Fruit fly (Drosophila melanogaster) whole organism, embryonic: Measurements from ENCODE around the gene CG1440.

Experiments used
- Antp ChIP-seq: fragments of 200-800 bp; sonication (Bioruptor generic); optimal IDR thresholded peaks from 3 replicates; lab custom pipeline; 2016; ENCODE audit warnings: missing biosample characterization, missing genetic modification characterization
- Blimp-1 ChIP-seq: fragments of 200-800 bp; sonication (Bioruptor generic); optimal IDR thresholded peaks from 3 replicates; lab custom pipeline; 2018; ENCODE audit warnings: missing biosample characterization, missing genetic modification characterization, mild to moderate bottlenecking, moderate library complexity, missing genetic modification reagents
- CG11456 ChIP-seq: fragments of 200-800 bp; sonication (Bioruptor generic); IDR thresholded peaks from 3 replicates; pipeline ENCODE4 v1.3.6; 2022; ENCODE audit warnings: missing biosample characterization, missing genetic modification characterization
- CG15011 ChIP-seq: fragments of 200-800 bp; sonication (Bioruptor generic); optimal IDR thresholded peaks from 3 replicates; lab custom pipeline; 2018; ENCODE audit warnings: missing biosample characterization, mild to moderate bottlenecking, missing genetic modification characterization
- CG1529 ChIP-seq: fragments of 200-800 bp; sonication (Bioruptor generic); optimal IDR thresholded peaks from 3 replicates; lab custom pipeline; 2018; ENCODE audit warnings: missing biosample characterization, missing genetic modification characterization
- CG15601 ChIP-seq: fragments of 200-800 bp; sonication (Bioruptor generic); optimal IDR thresholded peaks from 3 replicates; lab custom pipeline; 2019; ENCODE audit warnings: missing biosample characterization, mild to moderate bottlenecking, missing genetic modification characterization, moderate library complexity
- CG16779 ChIP-seq: fragments of 200-800 bp; sonication (Bioruptor generic); IDR thresholded peaks from 2 replicates; pipeline ENCODE4 v1.3.6; 2022; ENCODE audit warnings: missing biosample characterization, missing genetic modification characterization
- CG17361 ChIP-seq: fragments of 200-800 bp; sonication (Bioruptor generic); IDR thresholded peaks from 3 replicates; pipeline ENCODE4 v1.3.6; 2022; ENCODE audit warnings: missing biosample characterization, missing genetic modification characterization
- CG17568 ChIP-seq: fragments of 200-800 bp; sonication (Bioruptor generic); optimal IDR thresholded peaks from 2 replicates; lab custom pipeline; 2018; ENCODE audit warnings: missing biosample characterization, mild to moderate bottlenecking, missing genetic modification characterization, moderate library complexity
- CG2199 ChIP-seq: fragments of 200-800 bp; sonication (Bioruptor generic); IDR thresholded peaks from 3 replicates; pipeline ENCODE4 v1.3.6; 2022; ENCODE audit warnings: missing biosample characterization, missing genetic modification characterization
- CG2678 ChIP-seq: fragments of 200-800 bp; sonication (Bioruptor generic); optimal IDR thresholded peaks from 3 replicates; lab custom pipeline; 2019; ENCODE audit warnings: missing biosample characterization, mild to moderate bottlenecking, missing genetic modification characterization, moderate library complexity
- CG3065 ChIP-seq: fragments of 200-800 bp; sonication (Bioruptor generic); optimal IDR thresholded peaks from 2 replicates; lab custom pipeline; 2016; ENCODE audit warnings: missing biosample characterization, missing genetic modification characterization
- CG3163 ChIP-seq: fragments of 200-800 bp; sonication (Bioruptor generic); optimal IDR thresholded peaks from 3 replicates; lab custom pipeline; 2016; ENCODE audit warnings: missing biosample characterization, missing genetic modification characterization
- CG32532 ChIP-seq: fragments of 200-800 bp; sonication (Bioruptor generic); IDR thresholded peaks from 2 replicates; pipeline ENCODE4 v1.3.6; 2022; ENCODE audit warnings: missing biosample characterization, missing genetic modification characterization
- CG32772 ChIP-seq: fragments of 200-800 bp; sonication (Bioruptor generic); IDR thresholded peaks from 2 replicates; pipeline ENCODE4 v1.3.6; 2022; ENCODE audit warnings: missing biosample characterization, missing genetic modification characterization
- CG5180 ChIP-seq: fragments of 200-800 bp; sonication (Bioruptor generic); optimal IDR thresholded peaks from 3 replicates; lab custom pipeline; 2017; ENCODE audit warnings: missing biosample characterization, missing genetic modification characterization, mild to moderate bottlenecking, moderate library complexity, missing genetic modification reagents
- CG5245 ChIP-seq: fragments of 200-800 bp; sonication (Bioruptor generic); optimal IDR thresholded peaks from 3 replicates; lab custom pipeline; 2016; ENCODE audit warnings: missing biosample characterization, missing genetic modification characterization
- Dfd ChIP-seq, 2 experiments: fragments of >200 bp; optimal IDR thresholded peaks; 2 replicates each; lab custom pipeline; 2017; ENCODE audit warnings: missing biosample characterization in 2 of 2, missing genetic modification characterization in 2 of 2
- Dip3 ChIP-seq: fragments of 200-800 bp; sonication (Bioruptor generic); optimal IDR thresholded peaks from 3 replicates; lab custom pipeline; 2016; ENCODE audit warnings: missing biosample characterization, missing genetic modification characterization
- Doc2 ChIP-seq: fragments of 200-800 bp; sonication (Bioruptor generic); IDR thresholded peaks from 2 replicates; pipeline ENCODE4 v1.3.6; 2022; ENCODE audit warnings: missing biosample characterization, missing genetic modification characterization
- Drgx ChIP-seq: fragments of 200-800 bp; sonication (Bioruptor generic); IDR thresholded peaks from 2 replicates; pipeline ENCODE4 v1.3.6; 2022; ENCODE audit warnings: missing biosample characterization, missing genetic modification characterization
- H2.0 ChIP-seq: fragments of 200-800 bp; sonication (Bioruptor generic); IDR thresholded peaks from 2 replicates; pipeline ENCODE4 v1.3.6; 2022; ENCODE audit warnings: missing biosample characterization, missing genetic modification characterization
- HLHmδ ChIP-seq: fragments of 200-800 bp; sonication (Bioruptor generic); optimal IDR thresholded peaks from 2 replicates; lab custom pipeline; 2018; ENCODE audit warnings: missing biosample characterization, mild to moderate bottlenecking, missing genetic modification characterization, moderate library complexity
- Optix ChIP-seq: fragments of 200-800 bp; sonication (Bioruptor generic); IDR thresholded peaks from 3 replicates; pipeline ENCODE4 v1.3.6; 2022; ENCODE audit warnings: missing biosample characterization, missing genetic modification characterization
- Poxn ChIP-seq: fragments of 200-800 bp; sonication (Bioruptor generic); IDR thresholded peaks from 2 replicates; pipeline ENCODE4 v1.3.6; 2022; ENCODE audit warnings: missing biosample characterization, missing genetic modification characterization
- Tbp ChIP-seq: fragments of >200 bp; optimal IDR thresholded peaks from 2 replicates; lab custom pipeline; 2018; ENCODE audit warnings: missing biosample characterization, missing genetic modification characterization
- Usf ChIP-seq: fragments of 200-800 bp; sonication (Bioruptor generic); optimal IDR thresholded peaks from 2 replicates; lab custom pipeline; 2017; ENCODE audit warnings: missing genotype, missing biosample characterization, missing genetic modification characterization
- YL-1 ChIP-seq: fragments of 200-800 bp; sonication (Bioruptor generic); optimal IDR thresholded peaks from 3 replicates; lab custom pipeline; 2017; ENCODE audit warnings: missing biosample characterization, mild to moderate bottlenecking, missing genetic modification characterization
- amos ChIP-seq: fragments of 200-800 bp; sonication (Bioruptor generic); IDR thresholded peaks from 2 replicates; pipeline ENCODE4 v1.3.6; 2022; ENCODE audit warnings: missing biosample characterization, missing genetic modification characterization; ENCODE audit not compliant: partially characterized antibody
- bsh ChIP-seq, 2 experiments: fragments of 200-800 bp; sonication (Bioruptor generic); optimal IDR thresholded peaks; 2 replicates each; lab custom pipeline; 2017 to 2018; ENCODE audit warnings: mild to moderate bottlenecking in 2 of 2, missing biosample characterization in 2 of 2, missing genetic modification characterization in 2 of 2, moderate library complexity in 1 of 2
- cas ChIP-seq: fragments of 200-800 bp; sonication (Bioruptor generic); IDR thresholded peaks from 2 replicates; pipeline ENCODE4 v1.3.6; 2022; ENCODE audit warnings: missing biosample characterization, missing genetic modification characterization
- ci ChIP-seq: fragments of 200-800 bp; sonication (Bioruptor generic); IDR thresholded peaks from 3 replicates; pipeline ENCODE4 v1.3.6; 2022; ENCODE audit warnings: missing biosample characterization, missing genetic modification characterization
- cwo ChIP-seq: fragments of 200-800 bp; sonication (Bioruptor generic); optimal IDR thresholded peaks from 3 replicates; lab custom pipeline; 2017; ENCODE audit warnings: missing biosample characterization, missing genetic modification characterization, mild to moderate bottlenecking, moderate library complexity, missing genetic modification reagents
- dm ChIP-seq: fragments of 200-800 bp; sonication (Bioruptor generic); optimal IDR thresholded peaks from 3 replicates; lab custom pipeline; 2016; ENCODE audit warnings: missing biosample characterization, missing genetic modification characterization
- en ChIP-seq: fragments of 200-800 bp; sonication (Bioruptor generic); optimal IDR thresholded peaks from 2 replicates; lab custom pipeline; 2016; ENCODE audit warnings: missing biosample characterization, missing genetic modification characterization
- ewg ChIP-seq: fragments of 200-800 bp; sonication (Bioruptor generic); optimal IDR thresholded peaks from 3 replicates; lab custom pipeline; 2017; ENCODE audit warnings: mild to moderate bottlenecking, missing biosample characterization, missing genetic modification reagents, missing genetic modification characterization
- hkb ChIP-seq, 2 experiments: fragments of 200-800 bp in 1 of 2; fragments of >200 bp in 1 of 2; sonication (Bioruptor generic) in 1 of 2; IDR thresholded peaks in 1 of 2; optimal IDR thresholded peaks in 1 of 2; 2 replicates each; pipeline versions ENCODE4 v1.3.6 to Lab custom; 2017 to 2022; ENCODE audit warnings: missing biosample characterization in 1 of 2, missing genetic modification characterization in 1 of 2
- inv ChIP-seq: fragments of 200-800 bp; sonication (Bioruptor generic); IDR thresholded peaks from 2 replicates; pipeline ENCODE4 v1.3.6; 2022; ENCODE audit warnings: missing biosample characterization, missing genetic modification characterization; ENCODE audit not compliant: partially characterized antibody
- mam ChIP-seq: fragments of 200-800 bp; sonication (Bioruptor generic); optimal IDR thresholded peaks from 3 replicates; lab custom pipeline; 2016; ENCODE audit warnings: missing biosample characterization, missing genetic modification characterization
- pan ChIP-seq, 4 experiments: fragments of >200 bp in 3 of 4; fragments of 200-800 bp in 1 of 4; sonication (Bioruptor generic) in 1 of 4; optimal IDR thresholded peaks in 3 of 4; IDR thresholded peaks in 1 of 4; 2 replicates each; pipeline versions ENCODE4 v1.3.6 to Lab custom; 2017 to 2022; ENCODE audit warnings: missing biosample characterization in 2 of 4, missing genetic modification characterization in 2 of 4, mixed read lengths in 1 of 4
- pita ChIP-seq: fragments of 200-800 bp; sonication (Bioruptor generic); optimal IDR thresholded peaks from 2 replicates; lab custom pipeline; 2017; ENCODE audit warnings: missing biosample characterization, mild to moderate bottlenecking, missing genetic modification characterization
- repo ChIP-seq: fragments of 200-800 bp; sonication (Bioruptor generic); optimal IDR thresholded peaks from 2 replicates; lab custom pipeline; 2016; ENCODE audit warnings: missing biosample characterization, missing genetic modification characterization
- scrt ChIP-seq: fragments of 200-800 bp; sonication (Bioruptor generic); optimal IDR thresholded peaks from 2 replicates; lab custom pipeline; 2018; ENCODE audit warnings: missing biosample characterization, mild to moderate bottlenecking, missing genetic modification characterization, moderate library complexity
- sqz ChIP-seq: fragments of 200-800 bp; sonication (Bioruptor generic); optimal IDR thresholded peaks from 3 replicates; lab custom pipeline; 2018; ENCODE audit warnings: missing biosample characterization, mild to moderate bottlenecking, missing genetic modification characterization
- sug ChIP-seq: fragments of 200-800 bp; optimal IDR thresholded peaks from 2 replicates; lab custom pipeline; 2019; ENCODE audit warnings: missing biosample characterization, mild to moderate bottlenecking, missing genetic modification characterization, moderate library complexity
- trem ChIP-seq: fragments of 200-800 bp; optimal IDR thresholded peaks from 3 replicates; lab custom pipeline; 2019; ENCODE audit warnings: missing biosample characterization, mild to moderate bottlenecking, missing genetic modification characterization, moderate library complexity
- wek ChIP-seq: fragments of 200-800 bp; sonication (Bioruptor generic); optimal IDR thresholded peaks from 3 replicates; lab custom pipeline; 2018; ENCODE audit warnings: missing biosample characterization, mild to moderate bottlenecking, missing genetic modification characterization, moderate library complexity
- zf30C ChIP-seq: fragments of 200-800 bp; sonication (Bioruptor generic); optimal IDR thresholded peaks from 3 replicates; lab custom pipeline; 2018; ENCODE audit warnings: missing biosample characterization, mild to moderate bottlenecking, missing genetic modification characterization

Gene CG1440

DNA sequence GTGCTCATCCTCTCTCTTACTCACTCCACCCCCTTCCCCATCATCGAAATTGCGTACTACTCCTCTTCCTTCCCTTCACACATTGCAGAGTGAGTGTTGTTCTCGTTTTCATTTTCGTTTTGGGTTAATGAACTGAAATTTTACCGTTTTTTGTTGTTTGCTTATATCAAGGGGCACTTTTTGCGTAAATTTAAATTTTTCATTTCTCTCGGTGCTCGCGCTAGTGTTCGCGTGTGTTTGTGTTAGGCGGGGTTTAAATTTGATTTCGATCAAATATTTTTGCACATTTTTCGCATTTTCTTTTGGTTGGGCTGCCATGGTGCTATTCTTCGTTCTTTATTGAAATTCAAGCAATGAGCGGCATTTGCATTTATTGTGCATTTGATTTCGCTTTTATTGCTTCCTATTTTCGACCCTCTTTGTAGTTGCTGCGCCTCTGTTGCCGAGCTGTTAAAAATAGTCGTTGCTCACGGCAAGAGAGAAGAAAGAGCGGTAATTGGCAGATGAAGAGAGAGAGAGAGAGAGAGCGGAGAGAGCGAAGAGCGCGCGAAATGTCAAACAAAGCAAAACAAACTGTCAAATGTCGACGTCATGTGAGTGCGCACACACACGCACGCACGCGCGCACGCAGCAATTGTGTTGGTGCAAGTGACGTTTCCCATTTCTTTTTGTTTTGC, 15.9 kb upstream of the CG1440 start (continued):
- TF ChIP-seq hkb (optimal IDR thresholded peaks at IDR 0.05; lab: Kevin White, UChicago) (no peak), hkb (GFP tag; IDR thresholded peaks at IDR 0.05; lab: Robert Waterston, UW) (0 out of 2 replicates have a peak, but pooled peaks have one; percentile 30), Antp (no peak), Poxn (no peak), mam (no peak), amos (GFP tag; lab: Robert Waterston, UW) (no peak), HLHmδ (GFP tag; lab: Kevin White, UChicago) (peak; percentile 40), CG15601 (tag; lab: Kevin White, UChicago) (no peak), sqz (GFP tag; lab: Kevin White, UChicago) (peak; percentile 60), repo (no peak), Usf (no peak), YL-1 (GFP tag; lab: Kevin White, UChicago) (peak; percentile 17), ci (peak; percentile 41; the same call in 1 of the 3 replicates), CG32772 (GFP tag; lab: Robert Waterston, UW) (no peak), en (GFP tag; lab: Kevin White, UChicago) (no peak), CG3065 (GFP tag; lab: Kevin White, UChicago) (no peak), Dip3 (GFP tag; lab: Kevin White, UChicago) (no peak), CG17568 (GFP tag; lab: Kevin White, UChicago) (no peak), CG2678 (tag; lab: Kevin White, UChicago) (no peak), CG3163 (peak; percentile 57), CG32532 (GFP tag; lab: Robert Waterston, UW) (peak; percentile 76), dm (GFP tag; lab: Kevin White, UChicago) (peak; percentile 15), sug (tag; lab: Kevin White, UChicago) (no peak), ewg (peak; percentile 73), Blimp-1 (peak; percentile 16), cwo (peak; percentile 9), wek (GFP tag; lab: Kevin White, UChicago) (peak; percentile 31), bsh (GFP tag; optimal IDR thresholded peaks at IDR 0.05; lab: Kevin White, UChicago) (peak in 1 of 2 experiments; percentile 74), cas (GFP tag; lab: Robert Waterston, UW) (no peak), CG1529 (GFP tag; lab: Kevin White, UChicago) (peak; percentile 23), inv (GFP tag; lab: Robert Waterston, UW) (no peak), scrt (no peak), H2.0 (no peak), CG15011 (GFP tag; lab: Kevin White, UChicago) (no peak), Tbp (GFP tag; lab: Kevin White, UChicago) (no peak), Drgx (GFP tag; lab: Robert Waterston, UW) (peak; percentile 60), Dfd (GFP tag; optimal IDR thresholded peaks at IDR 0.05; lab: Kevin White, UChicago) (peak; percentile 52 to 90), CG5180 (GFP tag; lab: Kevin White, UChicago) (peak; percentile 19), pita (no peak), pan (optimal IDR thresholded peaks at IDR 0.05; lab: Kevin White, UChicago) (no peak), pan (GFP tag; optimal IDR thresholded peaks at IDR 0.05 in 1 of 2, IDR thresholded peaks at IDR 0.05 in 1 of 2) (peak in 1 of 2 experiments; percentile 9), CG16779 (GFP tag; lab: Robert Waterston, UW) (no peak), zf30C (GFP tag; lab: Kevin White, UChicago) (no peak), CG11456 (GFP tag; lab: Robert Waterston, UW) (no peak), CG17361 (peak; percentile 30; the same call in 1 of the 3 replicates), CG2199 (GFP tag; lab: Robert Waterston, UW) (0 out of 3 replicates have a peak, but pooled peaks have one; percentile 50), Doc2 (GFP tag; lab: Robert Waterston, UW) (no peak), CG5245 (GFP tag; lab: Kevin White, UChicago) (no peak), Optix (GFP tag; lab: Robert Waterston, UW) (no peak), trem (tag; lab: Kevin White, UChicago) (peak; percentile 17)
